Fruit fly (Drosophila melanogaster): ENCODE measurements around the gene Sfp24Bc.

The Sfp24Bc gene

dm6 chr2L:3675770-3676169 is 5.4 kb upstream of the Sfp24Bc start (continued):
- TF ChIP-seq Neu2 (GFP tag; optimal IDR thresholded peaks at IDR 0.05; ENCODE audit: borderline replicate concordance) = no peak
- TF ChIP-seq Elba2 (GFP tag; optimal IDR thresholded peaks at IDR 0.05) = no peak
- TF ChIP-seq CG11723 (GFP tag; optimal IDR thresholded peaks at IDR 0.05) = no peak
- no peak for TF ChIP-seq CG6791 (GFP tag; IDR thresholded peaks at IDR 0.05; ENCODE audit: partially characterized antibody)
- TF ChIP-seq Tbp (GFP tag; optimal IDR thresholded peaks at IDR 0.05) = no peak
- TF ChIP-seq CG13894 (tag; optimal IDR thresholded peaks at IDR 0.05) = no peak
- TF ChIP-seq Mrtf (GFP tag; IDR thresholded peaks at IDR 0.05) = 0 out of 3 replicates have a peak, but pooled peaks have one; percentile 23
- no peak for TF ChIP-seq Trl (optimal IDR thresholded peaks at IDR 0.05)
- TF ChIP-seq Trl (GFP tag; optimal IDR thresholded peaks at IDR 0.05) = no peak
- peak; percentile 55 for TF ChIP-seq fd96Cb (tag; optimal IDR thresholded peaks at IDR 0.05)
- no peak for TF ChIP-seq CG6683 (GFP tag; optimal IDR thresholded peaks at IDR 0.05)
- TF ChIP-seq al (GFP tag; IDR thresholded peaks at IDR 0.05) = no peak
- peak; percentile 32 for TF ChIP-seq CG6254 (GFP tag; optimal IDR thresholded peaks at IDR 0.05)
- TF ChIP-seq shn (GFP tag; optimal IDR thresholded peaks at IDR 0.05) = no peak
- TF ChIP-seq Side (GFP tag; optimal IDR thresholded peaks at IDR 0.05) = peak; percentile 17
- no peak for TF ChIP-seq crc (GFP tag; optimal IDR thresholded peaks at IDR 0.05)
- no peak for TF ChIP-seq Max (GFP tag; optimal IDR thresholded peaks at IDR 0.05)
- no peak for TF ChIP-seq CG12299 (tag; optimal IDR thresholded peaks at IDR 0.05)
- TF ChIP-seq CG18764 (GFP tag; optimal IDR thresholded peaks at IDR 0.05) = no peak
- TF ChIP-seq Hr39 (optimal IDR thresholded peaks at IDR 0.05) = no peak
- no peak for TF ChIP-seq CG14860 (GFP tag; IDR thresholded peaks at IDR 0.05; ENCODE audit: partially characterized antibody)
- peak; percentile 64 for TF ChIP-seq zen (tag; optimal IDR thresholded peaks at IDR 0.05)
- no peak for TF ChIP-seq lab (GFP tag; optimal IDR thresholded peaks at IDR 0.05)
- peak; percentile 52 for TF ChIP-seq CG17829 (tag; optimal IDR thresholded peaks at IDR 0.05)
- no peak for TF ChIP-seq BtbVII (GFP tag; optimal IDR thresholded peaks at IDR 0.05)
- no peak for TF ChIP-seq CG3065 (GFP tag; optimal IDR thresholded peaks at IDR 0.05)
- no peak for TF ChIP-seq twi (tag; optimal IDR thresholded peaks at IDR 0.05)
- no peak for TF ChIP-seq CG9215 (GFP tag; IDR thresholded peaks at IDR 0.05)
- TF ChIP-seq Ada2b (GFP tag; IDR thresholded peaks at IDR 0.05) = no peak
- peak; percentile 46; the same call in 1 of the 2 replicates for TF ChIP-seq E2f1 (GFP tag; IDR thresholded peaks at IDR 0.05)
- no peak for TF ChIP-seq CG10147 (GFP tag; optimal IDR thresholded peaks at IDR 0.05)
- no peak for TF ChIP-seq unc-4 (GFP tag; IDR thresholded peaks at IDR 0.05; ENCODE audit: partially characterized antibody)
- TF ChIP-seq CG15073 (GFP tag; optimal IDR thresholded peaks at IDR 0.05) = no peak
- TF ChIP-seq CG16815 (GFP tag; optimal IDR thresholded peaks at IDR 0.05) = peak; percentile 8
- TF ChIP-seq Asciz (GFP tag; optimal IDR thresholded peaks at IDR 0.05) = no peak
- TF ChIP-seq CG7987 (GFP tag; optimal IDR thresholded peaks at IDR 0.05) = no peak
- peak; percentile 42; the same call in 1 of the 2 replicates for TF ChIP-seq Rx (GFP tag; IDR thresholded peaks at IDR 0.05)
- no peak for TF ChIP-seq org-1 (GFP tag; optimal IDR thresholded peaks at IDR 0.05)
- TF ChIP-seq CG33213 (GFP tag; optimal IDR thresholded peaks at IDR 0.05) = no peak
- no peak for TF ChIP-seq CG11560 (tag; IDR thresholded peaks at IDR 0.05)
- TF ChIP-seq CG30020 (tag; optimal IDR thresholded peaks at IDR 0.05) = no peak
- TF ChIP-seq pita (GFP tag; optimal IDR thresholded peaks at IDR 0.05) = no peak
- TF ChIP-seq eve (GFP tag; optimal IDR thresholded peaks at IDR 0.05) = peak in 1 of 2 experiments; percentile 18
- TF ChIP-seq CG12769 (tag; optimal IDR thresholded peaks at IDR 0.05) = no peak
- TF ChIP-seq CG10959 (GFP tag; IDR thresholded peaks at IDR 0.05) = peak; percentile 55
- no peak for TF ChIP-seq slbo (GFP tag; IDR thresholded peaks at IDR 0.05)
- no peak for TF ChIP-seq dimm (GFP tag; IDR thresholded peaks at IDR 0.05)
- TF ChIP-seq CG12071 (GFP tag; optimal IDR thresholded peaks at IDR 0.05) = no peak
- TF ChIP-seq CG3407 (GFP tag; optimal IDR thresholded peaks at IDR 0.05) = no peak
- TF ChIP-seq Myb (GFP tag; optimal IDR thresholded peaks at IDR 0.05) = no peak
- TF ChIP-seq ems (GFP tag; optimal IDR thresholded peaks at IDR 0.05) = no peak
- TF ChIP-seq CG7839 (tag; optimal IDR thresholded peaks at IDR 0.05) = no peak
